Fruit fly (Drosophila melanogaster): ENCODE data around the gene CG14932.

DNA sequence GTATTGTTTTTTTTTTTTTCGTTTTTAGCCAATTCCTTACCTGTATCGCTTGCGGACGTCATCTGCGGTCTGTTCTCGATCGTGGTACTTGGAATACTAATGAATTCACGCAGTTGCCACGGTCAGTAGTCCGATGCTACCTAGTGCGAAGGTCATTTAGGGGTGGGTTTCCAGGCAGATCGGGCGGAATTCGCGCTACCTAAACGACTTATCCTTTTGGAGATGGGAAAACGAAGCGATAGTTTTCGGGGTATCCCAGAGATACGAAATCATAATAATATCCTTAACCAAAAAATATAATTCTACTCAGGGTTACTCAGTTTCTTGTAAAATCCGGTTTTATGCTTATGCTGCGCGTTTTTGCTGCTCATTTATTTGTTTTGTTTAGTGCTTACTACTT, 4.3 kb downstream of the CG14932 start, which contains the start of gene CG14937:
- no peak for TF ChIP-seq pan (optimal IDR thresholded peaks at IDR 0.05)
- TF ChIP-seq EcR (GFP tag; optimal IDR thresholded peaks at IDR 0.05): no peak
